Fruit fly (Drosophila melanogaster) whole organism, prepupa: ENCODE data around the gene rdgB.

Experiments
- Blimp-1 ChIP-seq: fragments of 200-800 bp; sonication (Bioruptor generic); optimal IDR thresholded peaks from 3 replicates; lab custom pipeline; 2017; ENCODE audit warnings: missing biosample characterization, missing genetic modification characterization, mild to moderate bottlenecking, moderate library complexity, missing genetic modification reagents
- CG11294 ChIP-seq: fragments of 200-800 bp; sonication (Bioruptor generic); IDR thresholded peaks from 2 replicates; pipeline ENCODE4 v1.3.6; 2022; ENCODE audit warnings: missing biosample characterization, missing genetic modification characterization
- CG15336 ChIP-seq: fragments of 200-800 bp; sonication (Bioruptor generic); IDR thresholded peaks from 2 replicates; pipeline ENCODE4 v1.3.6; 2022; ENCODE audit warnings: missing biosample characterization, missing genetic modification characterization
- CG16779 ChIP-seq: fragments of 200-800 bp; sonication (Bioruptor generic); optimal IDR thresholded peaks from 3 replicates; lab custom pipeline; 2017; ENCODE audit warnings: missing biosample characterization, mild to moderate bottlenecking, missing genetic modification characterization
- CG34406 ChIP-seq: fragments of 200-800 bp; sonication (Bioruptor generic); optimal IDR thresholded peaks from 3 replicates; lab custom pipeline; 2016; ENCODE audit warnings: missing biosample characterization, missing genetic modification characterization
- CG3919 ChIP-seq: fragments of 200-800 bp; sonication (Bioruptor generic); optimal IDR thresholded peaks from 3 replicates; lab custom pipeline; 2016; ENCODE audit warnings: missing biosample characterization, missing genetic modification characterization
- CG4318 ChIP-seq: fragments of 200-800 bp; sonication (Bioruptor generic); optimal IDR thresholded peaks from 3 replicates; lab custom pipeline; 2017; ENCODE audit warnings: missing biosample characterization, mild to moderate bottlenecking, missing genetic modification characterization
- CG6792 ChIP-seq: fragments of 200-800 bp; sonication (Bioruptor generic); optimal IDR thresholded peaks from 3 replicates; lab custom pipeline; 2016; ENCODE audit warnings: missing biosample characterization, missing genetic modification characterization
- CG7368 ChIP-seq: fragments of 200-800 bp; sonication (Bioruptor generic); optimal IDR thresholded peaks from 3 replicates; lab custom pipeline; 2016; ENCODE audit warnings: missing biosample characterization, missing genetic modification characterization
- CG8319 ChIP-seq: fragments of 200-800 bp; sonication (Bioruptor generic); optimal IDR thresholded peaks from 3 replicates; lab custom pipeline; 2016; ENCODE audit warnings: missing biosample characterization, missing genetic modification characterization
- Eip78C ChIP-seq: fragments of 200-800 bp; sonication (Bioruptor generic); peaks from one replicate; lab custom pipeline; 2016; ENCODE audit warnings: missing biosample characterization, missing genetic modification characterization
- Ets21C ChIP-seq: fragments of 200-800 bp; sonication (Bioruptor generic); optimal IDR thresholded peaks from 3 replicates; lab custom pipeline; 2016; ENCODE audit warnings: missing biosample characterization, missing genetic modification characterization
- Ets96B ChIP-seq: fragments of 200-800 bp; optimal IDR thresholded peaks from 2 replicates; lab custom pipeline; 2019; ENCODE audit warnings: missing biosample characterization, mild to moderate bottlenecking, missing genetic modification characterization, moderate library complexity
- Gug ChIP-seq: fragments of 200-800 bp; sonication (Bioruptor generic); IDR thresholded peaks from 2 replicates; pipeline ENCODE4 v1.3.6; 2022; ENCODE audit warnings: missing biosample characterization, missing genetic modification characterization
- Hr38 ChIP-seq: sonication (Bioruptor generic); optimal IDR thresholded peaks from 2 replicates; lab custom pipeline; 2016; ENCODE audit warnings: missing biosample characterization, missing genetic modification characterization
- Hr4 ChIP-seq: fragments of 200-800 bp; sonication (Bioruptor generic); optimal IDR thresholded peaks from 3 replicates; lab custom pipeline; 2016; ENCODE audit warnings: missing biosample characterization, missing genetic modification characterization
- Lpt ChIP-seq: fragments of 200-800 bp; sonication (Bioruptor generic); optimal IDR thresholded peaks from 3 replicates; lab custom pipeline; 2016; ENCODE audit warnings: missing biosample characterization, missing genetic modification characterization
- Met ChIP-seq: fragments of 200-800 bp; sonication (Bioruptor generic); optimal IDR thresholded peaks from 3 replicates; lab custom pipeline; 2016; ENCODE audit warnings: missing biosample characterization, missing genetic modification characterization
- Sox102F ChIP-seq: fragments of 200-800 bp; sonication (Bioruptor generic); optimal IDR thresholded peaks from 2 replicates; lab custom pipeline; 2016; ENCODE audit warnings: missing biosample characterization, mild to moderate bottlenecking, missing genetic modification characterization
- achi ChIP-seq: fragments of 200-800 bp; sonication (Bioruptor generic); optimal IDR thresholded peaks from 3 replicates; lab custom pipeline; 2016; ENCODE audit warnings: missing biosample characterization, missing genetic modification characterization
- dac ChIP-seq: fragments of 200-800 bp; sonication (Bioruptor generic); optimal IDR thresholded peaks from 2 replicates; lab custom pipeline; 2017; ENCODE audit warnings: missing biosample characterization, mild to moderate bottlenecking, missing genetic modification characterization
- dsx ChIP-seq: fragments of 200-800 bp; optimal IDR thresholded peaks from 3 replicates; lab custom pipeline; 2019; ENCODE audit warnings: missing biosample characterization, mild to moderate bottlenecking, missing genetic modification characterization, moderate library complexity; ENCODE audit not compliant: poor library complexity, severe bottlenecking
- eg ChIP-seq: fragments of 200-800 bp; sonication (Bioruptor generic); IDR thresholded peaks from 3 replicates; pipeline ENCODE4 v1.3.6; 2022; ENCODE audit warnings: missing biosample characterization, missing genetic modification characterization
- esn ChIP-seq: fragments of 200-800 bp; sonication (Bioruptor generic); optimal IDR thresholded peaks from 2 replicates; lab custom pipeline; 2016; ENCODE audit warnings: missing biosample characterization, mild to moderate bottlenecking, missing genetic modification characterization, moderate library complexity
- fd59A ChIP-seq: fragments of 200-800 bp; sonication (Bioruptor generic); optimal IDR thresholded peaks from 2 replicates; lab custom pipeline; 2017; ENCODE audit warnings: missing biosample characterization, mild to moderate bottlenecking, missing genetic modification characterization, missing genetic modification reagents
- fd85E ChIP-seq: fragments of 200-800 bp; sonication (Bioruptor generic); optimal IDR thresholded peaks from 3 replicates; lab custom pipeline; 2016; ENCODE audit warnings: missing biosample characterization, missing genetic modification characterization
- lz ChIP-seq: fragments of 200-800 bp; sonication (Bioruptor generic); optimal IDR thresholded peaks from 3 replicates; lab custom pipeline; 2016; ENCODE audit warnings: missing biosample characterization, missing genetic modification characterization
- pdm3 ChIP-seq: fragments of 200-800 bp; sonication (Bioruptor generic); optimal IDR thresholded peaks from 3 replicates; lab custom pipeline; 2016; ENCODE audit warnings: missing biosample characterization, missing genetic modification characterization
- salr ChIP-seq, 2 experiments: fragments of 200-800 bp; sonication (Bioruptor generic); optimal IDR thresholded peaks; 3 replicates each; lab custom pipeline; 2016 to 2018; ENCODE audit warnings: missing biosample characterization in 2 of 2, missing genetic modification characterization in 2 of 2, mild to moderate bottlenecking in 1 of 2
- ss ChIP-seq, 2 experiments: fragments of 200-800 bp; sonication (Bioruptor generic); optimal IDR thresholded peaks; 2 replicates in 1 of 2; 3 replicates in 1 of 2; lab custom pipeline; 2017 to 2018; ENCODE audit warnings: mild to moderate bottlenecking in 2 of 2, missing biosample characterization in 2 of 2, missing genetic modification characterization in 2 of 2, moderate library complexity in 1 of 2
- svp ChIP-seq: fragments of 200-800 bp; sonication (Bioruptor generic); peaks from one replicate; lab custom pipeline; 2016; ENCODE audit warnings: missing biosample characterization, missing genetic modification characterization

Gene rdgB

dm6 chrX:13783958-13784907, 21.7 kb downstream of the rdgB start (continued):
- TF ChIP-seq Hr4 (GFP tag; lab: Kevin White, UChicago) (peak; percentile 84), CG4318 (GFP tag; lab: Kevin White, UChicago) (peak; percentile 67), eg (peak; percentile 74), Ets21C (GFP tag; lab: Kevin White, UChicago) (no peak), CG16779 (tag; lab: Kevin White, UChicago) (peak; percentile 8), Sox102F (GFP tag; lab: Kevin White, UChicago) (peak; percentile 40), fd59A (peak; percentile 28), dsx (peak; percentile 57), Ets96B (peak; percentile 27), fd85E (no peak), lz (GFP tag; lab: Kevin White, UChicago) (peak; percentile 36), Hr38 (GFP tag; lab: Kevin White, UChicago) (no peak), Gug (GFP tag; lab: Robert Waterston, UW) (peak; percentile 55; the same call in 1 of the 2 replicates), CG3919 (GFP tag; lab: Kevin White, UChicago) (peak; percentile 61), CG34406 (GFP tag; lab: Kevin White, UChicago) (peak; percentile 25), dac (GFP tag; lab: Kevin White, UChicago) (peak; percentile 58), Lpt (GFP tag; lab: Kevin White, UChicago) (peak; percentile 23), CG11294 (peak; percentile 57), Blimp-1 (GFP tag; lab: Kevin White, UChicago) (no peak)
- TF ChIP-seq, all 60 proteins: peak for 45

- TF ChIP-seq esn (no peak), ss (GFP tag; optimal IDR thresholded peaks at IDR 0.05; lab: Kevin White, UChicago) (no peak), CG7368 (GFP tag; lab: Kevin White, UChicago) (no peak), CG6792 (GFP tag; lab: Kevin White, UChicago) (no peak), Met (no peak), CG16779 (tag; lab: Kevin White, UChicago) (no peak), svp (GFP tag; lab: Kevin White, UChicago) (peak; percentile 51), Eip78C (GFP tag; lab: Kevin White, UChicago) (peak; percentile 70), Hr38 (GFP tag; lab: Kevin White, UChicago) (no peak)
These were observed 23.6 kb downstream of the rdgB start for dm6 chrX:13786037-13786667.

- no peak for TF ChIP-seq CG15336 (GFP tag; lab: Robert Waterston, UW)
- TF ChIP-seq Blimp-1 (GFP tag; lab: Kevin White, UChicago): no peak
- TF ChIP-seq CG8319 (GFP tag; lab: Kevin White, UChicago): no peak
- no peak for TF ChIP-seq pdm3
- TF ChIP-seq salr (GFP tag; optimal IDR thresholded peaks at IDR 0.05; lab: Kevin White, UChicago): no peak
- no peak for TF ChIP-seq achi (GFP tag; lab: Kevin White, UChicago)
- no peak for TF ChIP-seq Hr38 (GFP tag; lab: Kevin White, UChicago)
- no peak for TF ChIP-seq lz (GFP tag; lab: Kevin White, UChicago)
- TF ChIP-seq CG7368 (GFP tag; lab: Kevin White, UChicago): no peak
- no peak for TF ChIP-seq dac (GFP tag; lab: Kevin White, UChicago)
- no peak for TF ChIP-seq CG34406 (GFP tag; lab: Kevin White, UChicago)
These were observed 24.8 kb downstream of the rdgB start for dm6 chrX:13787282-13787850.
